Worm (Caenorhabditis elegans) whole organism, mixed stage, embryonic: Measurements from ENCODE around the gene F08F1.9.

Experiments
- M03D4.4 ChIP-seq: sonication (generic microtip); optimal IDR thresholded peaks from 2 replicates; lab custom pipeline; 2017; ENCODE audit warnings: mild to moderate bottlenecking, missing genetic modification characterization, missing compliant biosample characterization
- blmp-1 ChIP-seq: fragments of 150-350 bp; optimal IDR thresholded peaks from 2 replicates; lab custom pipeline; 2014; ENCODE audit warnings: missing biosample characterization, missing genetic modification characterization
- ceh-39 ChIP-seq: fragments of 150-350 bp; optimal IDR thresholded peaks from 2 replicates; lab custom pipeline; 2014; ENCODE audit warnings: missing biosample characterization, missing genetic modification characterization
- ceh-43 ChIP-seq: fragments of 200-800 bp; sonication (Bioruptor generic); optimal IDR thresholded peaks from 2 replicates; lab custom pipeline; 2018; ENCODE audit warnings: mild to moderate bottlenecking, missing genetic modification characterization, moderate library complexity, missing compliant biosample characterization
- ceh-83 ChIP-seq: fragments of 200-800 bp; sonication (Bioruptor generic); optimal IDR thresholded peaks from 2 replicates; lab custom pipeline; 2018; ENCODE audit warnings: mild to moderate bottlenecking, missing genetic modification characterization, missing compliant biosample characterization
- ces-1 ChIP-seq: fragments of 150-350 bp; optimal IDR thresholded peaks from 2 replicates; lab custom pipeline; 2014; ENCODE audit warnings: missing biosample characterization, missing genetic modification reagents, missing genetic modification characterization
- cnd-1 ChIP-seq: fragments of 200-800 bp; sonication (Bioruptor generic); optimal IDR thresholded peaks from 2 replicates; lab custom pipeline; 2018; ENCODE audit warnings: mild to moderate bottlenecking, missing genetic modification characterization, missing compliant biosample characterization
- elt-1 ChIP-seq: sonication (generic microtip); optimal IDR thresholded peaks from 2 replicates; lab custom pipeline; 2017; ENCODE audit warnings: missing genetic modification characterization, mild to moderate bottlenecking, missing compliant biosample characterization, antibody characterized with exemption, moderate library complexity, borderline replicate concordance; ENCODE audit not compliant: insufficient read depth
- ham-2 ChIP-seq: fragments of 200-800 bp; sonication (Bioruptor generic); optimal IDR thresholded peaks from 2 replicates; lab custom pipeline; 2018; ENCODE audit warnings: mild to moderate bottlenecking, missing genetic modification characterization, missing compliant biosample characterization
- hlh-1 ChIP-seq: fragments of 150-350 bp; optimal IDR thresholded peaks from 2 replicates; lab custom pipeline; 2014; ENCODE audit warnings: missing biosample characterization, missing genetic modification reagents, missing genetic modification characterization
- lin-13 ChIP-seq: fragments of 150-350 bp; optimal IDR thresholded peaks from 2 replicates; lab custom pipeline; 2014; ENCODE audit warnings: missing biosample characterization, missing genetic modification characterization
- lin-32 ChIP-seq: fragments of 200-800 bp; sonication (Bioruptor generic); optimal IDR thresholded peaks from 2 replicates; lab custom pipeline; 2018; ENCODE audit warnings: mild to moderate bottlenecking, missing genetic modification characterization, missing compliant biosample characterization
- lsy-2 ChIP-seq: fragments of 150-350 bp; optimal IDR thresholded peaks from 2 replicates; lab custom pipeline; 2014; ENCODE audit warnings: missing biosample characterization, missing genetic modification characterization
- mep-1 ChIP-seq: fragments of 150-350 bp; optimal IDR thresholded peaks from 2 replicates; lab custom pipeline; 2017; ENCODE audit warnings: missing biosample characterization, missing genetic modification reagents, missing genetic modification characterization, inconsistent platforms
- nhr-12 ChIP-seq: fragments of 150-350 bp; optimal IDR thresholded peaks from 2 replicates; lab custom pipeline; 2014; ENCODE audit warnings: missing biosample characterization, missing genetic modification characterization
- nhr-2 ChIP-seq: fragments of 150-350 bp; optimal IDR thresholded peaks from 2 replicates; lab custom pipeline; 2014; ENCODE audit warnings: missing biosample characterization, missing genetic modification characterization
- nhr-237 ChIP-seq: fragments of 150-350 bp; optimal IDR thresholded peaks from 2 replicates; lab custom pipeline; 2014; ENCODE audit warnings: missing biosample characterization, missing genetic modification characterization
- nhr-28 ChIP-seq: fragments of 150-350 bp; optimal IDR thresholded peaks from 2 replicates; lab custom pipeline; 2014; ENCODE audit warnings: missing biosample characterization, missing genetic modification characterization
- nhr-76 ChIP-seq: sonication (generic microtip); optimal IDR thresholded peaks from 2 replicates; lab custom pipeline; 2017; ENCODE audit warnings: missing biosample characterization, missing genetic modification characterization
- pha-4 ChIP-seq: fragments of 150-350 bp; optimal IDR thresholded peaks from 2 replicates; lab custom pipeline; 2018; ENCODE audit warnings: missing biosample characterization, missing genetic modification reagents, missing genetic modification characterization
- snpc-4 ChIP-seq: fragments of 150-350 bp; optimal IDR thresholded peaks from 2 replicates; lab custom pipeline; 2014; ENCODE audit warnings: missing biosample characterization, missing genetic modification characterization
- sptf-1 ChIP-seq: sonication (generic microtip); optimal IDR thresholded peaks from 2 replicates; lab custom pipeline; 2017; ENCODE audit warnings: mild to moderate bottlenecking, missing genetic modification characterization, moderate library complexity, missing compliant biosample characterization
- tbx-8 ChIP-seq: fragments of 200-800 bp; sonication (Bioruptor generic); optimal IDR thresholded peaks from 2 replicates; lab custom pipeline; 2018; ENCODE audit warnings: mild to moderate bottlenecking, missing genetic modification characterization, moderate library complexity, missing compliant biosample characterization
- unc-120 ChIP-seq: sonication (generic microtip); optimal IDR thresholded peaks from 2 replicates; lab custom pipeline; 2017; ENCODE audit warnings: missing genetic modification characterization, missing compliant biosample characterization; ENCODE audit not compliant: poor library complexity, severe bottlenecking
- unc-39 ChIP-seq: fragments of 150-350 bp; optimal IDR thresholded peaks from 2 replicates; lab custom pipeline; 2014; ENCODE audit warnings: missing biosample characterization, missing genetic modification characterization
- zip-8 ChIP-seq: fragments of 150-350 bp; optimal IDR thresholded peaks from 2 replicates; lab custom pipeline; 2014; ENCODE audit warnings: missing biosample characterization, missing genetic modification characterization
- ztf-11 ChIP-seq: fragments of 150-350 bp; optimal IDR thresholded peaks from 2 replicates; lab custom pipeline; 2014; ENCODE audit warnings: missing biosample characterization, missing genetic modification characterization

The F08F1.9 gene

ce11 chrX:8423633-8424032 is 13.0 kb upstream of the F08F1.9 start, which contains the start of gene tth-1:
TSS of gene tth-1 (minus strand) at chrX:8423733.
- TF ChIP-seq nhr-2 (tag; lab: Kevin White, UChicago) (no peak), zip-8 (tag; lab: Kevin White, UChicago) (no peak), ces-1 (no peak), nhr-12 (tag; lab: Kevin White, UChicago) (no peak), lin-32 (no peak), blmp-1 (tag; lab: Kevin White, UChicago) (no peak), nhr-76 (no peak), nhr-28 (tag; lab: Kevin White, UChicago) (no peak), snpc-4 (tag; lab: Kevin White, UChicago) (no peak), ham-2 (GFP tag; lab: Kevin White, UChicago) (no peak), nhr-237 (no peak), ceh-43 (GFP tag; lab: Kevin White, UChicago) (no peak)

ce11 chrX:8423199-8423598 is 12.5 kb upstream of the F08F1.9 start:
- no peak for TF ChIP-seq M03D4.4 (tag; lab: Kevin White, UChicago)
- TF ChIP-seq ham-2 (GFP tag; lab: Kevin White, UChicago) = no peak
- no peak for TF ChIP-seq unc-39 (tag; lab: Kevin White, UChicago)
- TF ChIP-seq unc-120 (tag; lab: Kevin White, UChicago) = no peak

- TF ChIP-seq nhr-2 (tag; lab: Kevin White, UChicago) = no peak
- TF ChIP-seq pha-4 = peak; percentile 76
- TF ChIP-seq lsy-2 (tag; lab: Kevin White, UChicago) = peak; percentile 37
- TF ChIP-seq ham-2 (GFP tag; lab: Kevin White, UChicago) = no peak
- TF ChIP-seq ces-1 = peak; percentile 40
- TF ChIP-seq mep-1 (tag; lab: Kevin White, UChicago) = peak; percentile 66
- TF ChIP-seq lin-13 = peak; percentile 47
- no peak for TF ChIP-seq cnd-1 (tag; lab: Kevin White, UChicago)
- peak; percentile 10 for TF ChIP-seq hlh-1 (tag; lab: Kevin White, UChicago)
- TF ChIP-seq elt-1 (tag; lab: Kevin White, UChicago) = no peak
- no peak for TF ChIP-seq tbx-8 (GFP tag; lab: Kevin White, UChicago)
- TF ChIP-seq zip-8 (tag; lab: Kevin White, UChicago) = peak; percentile 15
- no peak for TF ChIP-seq snpc-4 (tag; lab: Kevin White, UChicago)
- TF ChIP-seq nhr-28 (tag; lab: Kevin White, UChicago) = no peak
- TF ChIP-seq sptf-1 (tag; lab: Kevin White, UChicago) = no peak
Observed at ce11 chrX:8422020-8422419, 11.4 kb upstream of the F08F1.9 start, which contains the start of gene tag-123. TSS of gene tag-123 (minus strand) at chrX:8422055.

DNA sequence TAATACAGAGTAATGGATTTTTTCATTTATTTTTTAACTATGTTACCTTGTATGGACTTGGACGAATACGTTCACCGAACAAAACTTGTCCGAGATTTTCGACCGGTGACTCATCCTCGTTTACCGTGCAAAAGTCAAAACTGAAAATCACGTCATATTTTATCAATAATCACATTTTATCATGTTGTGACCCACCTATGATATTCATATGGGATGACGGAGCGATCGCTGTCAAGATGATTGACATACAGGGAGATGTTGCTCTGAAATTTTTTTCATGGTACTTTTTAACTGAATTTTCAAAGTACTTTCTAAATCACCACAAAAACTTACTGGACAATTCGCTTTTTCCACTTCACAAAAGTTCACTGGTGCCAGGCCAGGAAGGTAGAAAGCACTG is 10.9 kb upstream of the F08F1.9 start:
- TF ChIP-seq mep-1 (tag; lab: Kevin White, UChicago) (no peak), lin-32 (no peak), unc-120 (tag; lab: Kevin White, UChicago) (no peak)

ce11 chrX:8419252-8419651 is 8.6 kb upstream of the F08F1.9 start:
- TF ChIP-seq ztf-11 (no peak), sptf-1 (tag; lab: Kevin White, UChicago) (no peak), ceh-39 (tag; lab: Kevin White, UChicago) (no peak), ceh-43 (GFP tag; lab: Kevin White, UChicago) (no peak), ham-2 (GFP tag; lab: Kevin White, UChicago) (no peak)

DNA sequence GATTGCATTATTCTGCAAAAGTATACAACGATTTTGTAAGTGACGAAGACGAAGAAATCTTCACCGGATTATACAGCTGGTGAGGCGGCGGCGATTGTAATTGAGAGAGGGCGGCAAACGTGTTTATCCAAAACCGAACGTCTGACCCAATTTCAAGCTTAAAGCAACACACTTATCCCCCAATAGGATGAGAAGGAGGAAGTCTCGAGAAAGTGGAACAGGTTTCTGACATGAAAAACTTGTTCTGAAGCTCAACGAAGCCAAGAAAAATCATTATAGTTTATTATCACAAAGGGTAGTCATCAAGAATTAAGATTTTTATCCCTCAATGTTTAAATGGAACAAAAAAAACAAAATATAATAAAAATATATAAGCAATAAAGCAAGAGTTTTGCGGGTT is 7.7 kb upstream of the F08F1.9 start, which contains the start of gene spp-13:
TSS of gene spp-13 (minus strand) at position 143 of the 400 bp plus-strand sequence.
- TF ChIP-seq ceh-83 (GFP tag; lab: Kevin White, UChicago) (no peak), ham-2 (GFP tag; lab: Kevin White, UChicago) (peak; percentile 3), ces-1 (peak; percentile 33), ceh-39 (tag; lab: Kevin White, UChicago) (no peak)

- TF ChIP-seq pha-4 (no peak), lsy-2 (tag; lab: Kevin White, UChicago) (no peak), ceh-39 (tag; lab: Kevin White, UChicago) (no peak), nhr-28 (tag; lab: Kevin White, UChicago) (no peak), tbx-8 (GFP tag; lab: Kevin White, UChicago) (no peak), blmp-1 (tag; lab: Kevin White, UChicago) (no peak), snpc-4 (tag; lab: Kevin White, UChicago) (no peak), sptf-1 (tag; lab: Kevin White, UChicago) (no peak), elt-1 (tag; lab: Kevin White, UChicago) (no peak), ham-2 (GFP tag; lab: Kevin White, UChicago) (no peak), zip-8 (tag; lab: Kevin White, UChicago) (no peak), ceh-43 (GFP tag; lab: Kevin White, UChicago) (no peak)
Observed at ce11 chrX:8417727-8418126, 7.1 kb upstream of the F08F1.9 start.
